Fruit fly (Drosophila melanogaster): Measurements from ENCODE around the gene CG10177.

Gene CG10177

dm6 chr3R:23472011-23472958, 49.1 kb downstream of the CG10177 start, which contains the start of gene CG4374:
CG4374 (minus strand) TSS chr3R:23472278.
- TF ChIP-seq EcR (GFP tag; optimal IDR thresholded peaks at IDR 0.05), result peak; percentile 99
- no peak for TF ChIP-seq Snoo (tag; optimal IDR thresholded peaks at IDR 0.05)
- TF ChIP-seq CG13204 (GFP tag; optimal IDR thresholded peaks at IDR 0.05), result peak; percentile 47
- 0 out of 3 replicates have a peak, but pooled peaks have one; percentile 36 for TF ChIP-seq CG4496 (GFP tag; IDR thresholded peaks at IDR 0.05)
